Fruit fly (Drosophila melanogaster): Measurements from ENCODE around the gene CG43367.

The CG43367 gene

DNA sequence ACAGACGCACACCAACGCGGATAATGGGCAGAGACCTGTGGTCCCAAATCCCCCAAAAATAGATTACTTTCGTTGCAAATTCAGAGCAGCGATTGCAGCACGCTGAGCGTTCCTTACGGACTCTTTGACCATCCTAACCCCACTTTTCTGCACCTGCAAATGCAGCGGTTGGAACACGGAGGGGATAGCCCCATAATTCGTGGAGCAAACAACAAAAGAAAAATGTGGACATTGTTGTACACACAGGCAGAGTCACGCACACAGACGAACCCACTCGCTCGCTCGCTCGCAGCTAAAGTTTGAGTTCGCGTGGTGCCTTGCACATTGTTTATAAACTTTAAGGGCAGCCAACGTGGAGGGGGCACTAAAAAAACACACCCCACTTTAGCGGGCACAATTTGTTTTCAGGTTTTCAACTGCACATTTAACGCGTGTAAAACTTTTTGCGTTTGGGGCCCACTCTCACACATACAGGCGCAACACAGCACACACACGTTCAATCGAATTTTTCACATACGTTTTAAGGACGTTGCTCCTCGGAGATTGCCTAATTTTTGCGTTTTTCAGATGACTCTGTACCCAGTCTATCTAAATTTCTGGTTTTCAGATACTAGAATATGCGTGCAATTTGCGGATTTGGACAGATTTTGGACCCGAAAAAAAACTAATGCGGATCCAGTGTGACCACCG lies 60.0 kb downstream of the CG43367 start:
- TF ChIP-seq fkh (GFP tag; optimal IDR thresholded peaks at IDR 0.05): peak; percentile 73
- TF ChIP-seq CG10631 (GFP tag; optimal IDR thresholded peaks at IDR 0.05): no peak
- no peak for TF ChIP-seq lz (GFP tag; optimal IDR thresholded peaks at IDR 0.05)
- TF ChIP-seq CG15336 (GFP tag; IDR thresholded peaks at IDR 0.05): no peak
- no peak for TF ChIP-seq CG7368 (GFP tag; optimal IDR thresholded peaks at IDR 0.05)
- TF ChIP-seq CG11294 (GFP tag; IDR thresholded peaks at IDR 0.05): no peak
- TF ChIP-seq fd85E (GFP tag; optimal IDR thresholded peaks at IDR 0.05): no peak
- peak; percentile 92 for TF ChIP-seq svp (GFP tag)
- TF ChIP-seq Ets96B (tag; optimal IDR thresholded peaks at IDR 0.05): no peak
- no peak for TF ChIP-seq pdm3 (GFP tag; optimal IDR thresholded peaks at IDR 0.05)
- peak; percentile 38 for TF ChIP-seq Sox14 (GFP tag; optimal IDR thresholded peaks at IDR 0.05)
- TF ChIP-seq Eip78C (GFP tag): peak; percentile 44
- peak; percentile 66 for TF ChIP-seq dsx (GFP tag; optimal IDR thresholded peaks at IDR 0.05; ENCODE audit: poor library complexity, severe bottlenecking)
- no peak for TF ChIP-seq Eip75B (GFP tag; optimal IDR thresholded peaks at IDR 0.05)

DNA sequence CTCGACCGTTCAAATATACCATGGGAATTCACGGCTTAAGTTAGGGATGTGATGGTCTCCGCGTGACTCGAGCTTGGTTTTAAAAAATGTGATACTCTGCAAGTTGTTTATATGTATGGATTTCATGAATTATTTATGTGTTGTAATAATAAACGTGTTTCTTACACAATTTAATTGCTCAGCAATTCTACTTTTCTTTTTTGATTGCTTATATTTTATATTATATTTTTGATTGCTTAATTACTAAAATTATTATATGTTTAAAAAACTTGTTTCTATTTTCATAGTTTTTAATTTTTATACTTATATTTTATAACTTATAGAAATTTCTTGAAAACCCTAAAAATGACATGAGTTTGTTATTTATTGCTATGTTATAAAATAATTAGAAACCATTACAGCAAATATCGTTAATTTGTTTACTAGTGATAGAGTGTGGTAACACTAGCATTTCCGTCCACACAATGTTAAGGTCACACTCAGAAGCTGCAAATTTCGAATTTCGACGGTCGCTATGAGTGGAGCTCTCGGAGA lies 60.6 kb downstream of the CG43367 start, which contains the start of the genes ago and CG1265:
Gene ago, minus strand, starts transcription at position 6 of the 534 bp plus-strand sequence.
Gene CG1265, plus strand, starts transcription at position 476 of the 534 bp plus-strand sequence.
- no peak for TF ChIP-seq Sox14 (GFP tag; optimal IDR thresholded peaks at IDR 0.05)
- TF ChIP-seq Eip78C (GFP tag): peak; percentile 63
- TF ChIP-seq CG11762 (GFP tag; optimal IDR thresholded peaks at IDR 0.05; ENCODE audit: insufficient read depth): peak; percentile 0
- TF ChIP-seq CG34406 (GFP tag; optimal IDR thresholded peaks at IDR 0.05): peak; percentile 40
- TF ChIP-seq fkh (GFP tag; optimal IDR thresholded peaks at IDR 0.05): peak; percentile 21
- peak; percentile 18 for TF ChIP-seq cyc (GFP tag; optimal IDR thresholded peaks at IDR 0.05)
- peak; percentile 21 for TF ChIP-seq pdm3 (GFP tag; optimal IDR thresholded peaks at IDR 0.05)
- TF ChIP-seq CG10669 (GFP tag; optimal IDR thresholded peaks at IDR 0.05): no peak
- no peak for TF ChIP-seq dsx (GFP tag; optimal IDR thresholded peaks at IDR 0.05; ENCODE audit: poor library complexity, severe bottlenecking)
- no peak for TF ChIP-seq CG4318 (GFP tag; optimal IDR thresholded peaks at IDR 0.05)
- no peak for TF ChIP-seq svp (GFP tag)
- TF ChIP-seq CG3032 (tag; optimal IDR thresholded peaks at IDR 0.05): peak; percentile 67
- TF ChIP-seq acj6 (GFP tag; optimal IDR thresholded peaks at IDR 0.05): peak; percentile 42
- peak; percentile 51 for TF ChIP-seq CG8632 (GFP tag; optimal IDR thresholded peaks at IDR 0.05)
- no peak for TF ChIP-seq CG11294 (GFP tag; IDR thresholded peaks at IDR 0.05)
- TF ChIP-seq CG6163 (GFP tag; IDR thresholded peaks at IDR 0.05): no peak
- TF ChIP-seq net (GFP tag; optimal IDR thresholded peaks at IDR 0.05): no peak
- TF ChIP-seq Sox102F (GFP tag; optimal IDR thresholded peaks at IDR 0.05): no peak
- peak; percentile 23 for TF ChIP-seq Eip75B (GFP tag; optimal IDR thresholded peaks at IDR 0.05)
- TF ChIP-seq esn (GFP tag; optimal IDR thresholded peaks at IDR 0.05): peak; percentile 40
- peak; percentile 28 for TF ChIP-seq Ets96B (tag; optimal IDR thresholded peaks at IDR 0.05)
- TF ChIP-seq CG11902 (GFP tag; optimal IDR thresholded peaks at IDR 0.05): peak; percentile 4
- TF ChIP-seq Blimp-1 (GFP tag; optimal IDR thresholded peaks at IDR 0.05): no peak
- peak in 1 of 2 experiments; percentile 36 for TF ChIP-seq salr (GFP tag; optimal IDR thresholded peaks at IDR 0.05)
- TF ChIP-seq ss (GFP tag; optimal IDR thresholded peaks at IDR 0.05): peak in 1 of 2 experiments; percentile 10
- TF ChIP-seq Sox15 (GFP tag; optimal IDR thresholded peaks at IDR 0.05): no peak
- no peak for TF ChIP-seq eg (GFP tag; IDR thresholded peaks at IDR 0.05)
- no peak for TF ChIP-seq CG6854 (GFP tag; optimal IDR thresholded peaks at IDR 0.05)
- no peak for TF ChIP-seq CG8119 (GFP tag; IDR thresholded peaks at IDR 0.05)
- no peak for TF ChIP-seq dac (GFP tag; optimal IDR thresholded peaks at IDR 0.05)
- peak; percentile 20 for TF ChIP-seq Met (GFP tag; optimal IDR thresholded peaks at IDR 0.05)
- peak; percentile 37 for TF ChIP-seq CG31627 (GFP tag; optimal IDR thresholded peaks at IDR 0.05)
- TF ChIP-seq CG16779 (tag; optimal IDR thresholded peaks at IDR 0.05): no peak
- TF ChIP-seq Lpt (GFP tag; optimal IDR thresholded peaks at IDR 0.05): no peak
- TF ChIP-seq Eip93F (GFP tag; optimal IDR thresholded peaks at IDR 0.05): no peak
- TF ChIP-seq fd59A (GFP tag; optimal IDR thresholded peaks at IDR 0.05): no peak
- TF ChIP-seq CG32006 (GFP tag; optimal IDR thresholded peaks at IDR 0.05): peak; percentile 48
- TF ChIP-seq CG6276 (GFP tag; optimal IDR thresholded peaks at IDR 0.05): no peak
- TF ChIP-seq achi (GFP tag; optimal IDR thresholded peaks at IDR 0.05): peak; percentile 39
- TF ChIP-seq CG15336 (GFP tag; IDR thresholded peaks at IDR 0.05): no peak
- TF ChIP-seq Hr39 (GFP tag; optimal IDR thresholded peaks at IDR 0.05): peak; percentile 31
- peak; percentile 51 for TF ChIP-seq lz (GFP tag; optimal IDR thresholded peaks at IDR 0.05)
- no peak for TF ChIP-seq CG7368 (GFP tag; optimal IDR thresholded peaks at IDR 0.05)
- TF ChIP-seq CG10631 (GFP tag; optimal IDR thresholded peaks at IDR 0.05): peak; percentile 61
- no peak for TF ChIP-seq Gug (GFP tag; IDR thresholded peaks at IDR 0.05)

Data from whole organism, prepupa.